Worm (Caenorhabditis elegans) whole organism, L4/young adult: Measurements from ENCODE around the gene dhhc-8.

ENCODE experiments used
- W03F9.2 ChIP-seq: fragments of 150-350 bp; optimal IDR thresholded peaks from 2 replicates; lab custom pipeline; 2014; ENCODE audit warnings: missing biosample characterization, missing genetic modification characterization
- dao-5 ChIP-seq: sonication (generic microtip); optimal IDR thresholded peaks from 2 replicates; lab custom pipeline; 2016; ENCODE audit warnings: missing genotype, missing genetic modification characterization, moderate library complexity, missing compliant biosample characterization
- him-1 ChIP-seq: sonication (generic microtip); optimal IDR thresholded peaks from 2 replicates; lab custom pipeline; 2016; ENCODE audit warnings: missing genotype, missing genetic modification reagents, missing genetic modification characterization, missing compliant biosample characterization

Gene dhhc-8

DNA sequence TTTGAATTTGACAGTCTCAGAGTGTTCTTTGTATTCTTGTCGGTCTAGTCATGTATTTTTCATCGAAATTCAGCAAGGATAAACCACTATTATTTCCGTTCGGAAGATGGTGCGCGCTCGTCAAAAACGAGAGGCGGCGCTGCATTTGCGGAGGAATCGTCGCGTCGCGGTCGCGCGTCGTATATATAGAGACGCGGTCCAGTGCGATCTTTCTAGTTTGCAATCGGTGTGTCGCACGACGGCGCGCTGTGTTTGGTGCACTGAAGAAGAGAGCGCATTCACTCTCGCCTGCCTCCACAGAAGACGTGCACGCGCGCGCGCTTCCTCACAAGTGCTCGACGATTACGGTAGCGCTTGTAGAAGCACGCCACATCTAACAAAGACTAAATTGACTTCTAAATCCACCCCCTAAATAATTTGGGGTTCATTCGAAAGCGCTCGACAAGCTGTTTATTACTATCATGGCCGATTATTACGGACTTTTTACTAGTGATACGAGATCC, 36.8 kb upstream of the dhhc-8 start, which contains the start of gene Y39E4B.6:
Y39E4B.6 (plus strand) TSS at position 209 of the 503 bp plus-strand sequence.
- TF ChIP-seq him-1 (tag; lab: Kevin White, UChicago), result peak; percentile 98
- TF ChIP-seq dao-5 (tag; lab: Kevin White, UChicago), result no peak
- peak; percentile 47 for TF ChIP-seq W03F9.2 (tag; lab: Kevin White, UChicago)

- TF ChIP-seq dao-5 (tag; lab: Kevin White, UChicago) (no peak), him-1 (tag; lab: Kevin White, UChicago) (peak; percentile 9), W03F9.2 (tag; lab: Kevin White, UChicago) (no peak)
These were observed 35.8 kb upstream of the dhhc-8 start for ce11 chrIII:13071432-13072259.

DNA sequence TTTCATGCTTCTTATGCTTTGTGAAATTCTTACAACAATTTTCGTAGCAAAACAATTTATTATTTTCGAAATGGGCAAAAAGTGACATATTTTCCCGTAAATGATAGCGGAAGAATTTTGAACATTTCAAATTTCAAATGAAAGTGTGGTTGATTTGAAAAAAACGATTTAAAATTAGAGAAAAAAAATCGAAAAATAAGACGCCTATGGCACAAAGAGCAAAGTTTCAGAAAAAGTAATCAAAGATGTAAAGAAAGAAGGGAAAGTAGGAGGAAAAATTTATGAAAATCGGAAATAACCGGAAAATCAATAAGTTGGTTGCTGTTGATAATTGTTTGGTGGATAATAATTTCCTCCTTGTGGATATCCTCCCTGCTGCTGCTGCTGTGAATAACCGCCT, 20.0 kb upstream of the dhhc-8 start:
- TF ChIP-seq W03F9.2 (tag; lab: Kevin White, UChicago), result no peak
- TF ChIP-seq dao-5 (tag; lab: Kevin White, UChicago), result no peak
- TF ChIP-seq him-1 (tag; lab: Kevin White, UChicago), result no peak

DNA sequence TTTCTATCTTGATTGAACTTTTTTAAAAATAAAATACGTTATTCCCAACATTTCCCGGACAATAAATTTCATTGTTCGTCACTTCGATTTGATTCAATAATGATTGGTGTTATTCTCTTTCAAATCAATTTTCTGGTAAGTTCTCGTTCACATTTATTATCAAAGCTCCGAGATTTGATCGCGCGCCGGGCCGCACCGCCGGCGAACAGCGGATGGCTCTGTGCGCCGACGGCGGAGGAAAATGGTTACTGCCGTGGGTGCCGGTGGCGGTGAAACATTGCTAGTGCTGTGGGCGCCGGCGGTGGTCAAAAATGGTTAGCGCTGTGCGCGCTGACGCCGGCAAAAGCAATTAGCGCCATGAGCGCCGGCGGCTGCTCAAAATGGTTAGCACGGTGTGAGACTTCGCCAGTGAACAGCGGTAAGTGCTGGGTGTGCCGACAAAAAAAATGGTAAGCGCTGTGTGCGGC, 16.3 kb upstream of the dhhc-8 start, which contains the start of gene Y39E4B.13:
Y39E4B.13 (plus strand) TSS at position 51 of the 467 bp plus-strand sequence.
- no peak for TF ChIP-seq him-1 (tag; lab: Kevin White, UChicago)
- no peak for TF ChIP-seq dao-5 (tag; lab: Kevin White, UChicago)
- TF ChIP-seq W03F9.2 (tag; lab: Kevin White, UChicago), result no peak

ce11 chrIII:13092352-13092751, 15.1 kb upstream of the dhhc-8 start:
- TF ChIP-seq W03F9.2 (tag; lab: Kevin White, UChicago) (no peak), him-1 (tag; lab: Kevin White, UChicago) (no peak), dao-5 (tag; lab: Kevin White, UChicago) (no peak)

DNA sequence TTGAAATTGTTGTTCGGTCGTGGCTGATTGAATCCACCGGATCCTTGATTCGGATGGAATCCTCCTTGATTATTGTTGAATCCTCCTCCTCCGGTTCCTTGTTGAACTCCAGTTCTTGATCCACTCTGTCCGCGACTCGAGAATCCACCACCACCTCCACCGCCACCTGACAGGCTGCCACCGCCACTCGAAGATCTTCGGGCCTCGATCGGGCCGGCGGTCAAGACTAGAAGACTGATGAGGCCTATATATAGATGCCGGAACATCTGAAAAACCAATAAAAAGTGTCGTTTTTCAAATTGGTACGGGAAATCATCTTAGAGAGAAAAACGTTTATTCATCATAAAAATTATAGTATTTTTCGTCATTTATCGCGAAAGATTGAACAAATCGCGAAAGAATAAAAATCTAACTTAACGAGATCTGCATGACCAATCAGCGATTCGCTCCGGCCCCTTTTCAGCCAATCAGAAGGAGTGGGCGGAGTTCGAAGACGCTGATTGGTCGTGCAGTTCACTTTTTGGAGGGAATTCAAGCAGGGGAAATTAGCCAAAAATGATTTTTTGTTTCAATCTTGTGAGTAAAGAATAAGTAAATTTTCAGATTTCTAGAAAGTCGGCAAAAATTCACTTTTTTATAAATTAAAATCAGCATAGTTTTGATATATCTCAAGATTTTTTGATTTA, 8.1 kb upstream of the dhhc-8 start, which contains the start of gene pqn-83:
pqn-83 (minus strand) TSS at position 272 of the 686 bp plus-strand sequence.
- TF ChIP-seq him-1 (tag; lab: Kevin White, UChicago) (no peak), W03F9.2 (tag; lab: Kevin White, UChicago) (no peak), dao-5 (tag; lab: Kevin White, UChicago) (no peak)

ce11 chrIII:13101070-13101469, 6.3 kb upstream of the dhhc-8 start:
- no peak for TF ChIP-seq dao-5 (tag; lab: Kevin White, UChicago)
- no peak for TF ChIP-seq him-1 (tag; lab: Kevin White, UChicago)
- TF ChIP-seq W03F9.2 (tag; lab: Kevin White, UChicago), result no peak

ce11 chrIII:13103980-13104379, 3.4 kb upstream of the dhhc-8 start:
- TF ChIP-seq dao-5 (tag; lab: Kevin White, UChicago), result no peak
- no peak for TF ChIP-seq W03F9.2 (tag; lab: Kevin White, UChicago)
- TF ChIP-seq him-1 (tag; lab: Kevin White, UChicago), result no peak

DNA sequence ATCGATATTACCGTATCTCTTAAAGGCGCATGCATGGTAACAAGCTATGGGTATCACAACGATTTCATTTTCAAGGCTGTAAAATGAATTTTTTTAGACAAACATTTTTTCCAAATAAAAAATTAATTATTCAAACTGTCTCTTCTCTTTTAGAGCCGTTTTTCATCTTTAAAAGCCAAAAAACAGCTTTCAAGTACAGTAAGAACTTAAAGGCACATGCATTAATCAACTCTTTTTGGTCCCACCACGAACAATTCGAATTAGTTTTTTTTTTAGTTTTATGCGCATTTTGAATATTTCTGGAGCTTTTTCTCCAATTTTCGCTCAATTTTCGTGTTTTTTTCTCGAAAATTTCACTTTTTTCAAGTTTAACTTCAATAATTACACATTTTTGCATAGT, 3.0 kb upstream of the dhhc-8 start:
- no peak for TF ChIP-seq him-1 (tag; lab: Kevin White, UChicago)
- peak; percentile 17 for TF ChIP-seq W03F9.2 (tag; lab: Kevin White, UChicago)

ce11 chrIII:13105497-13105896, 1.9 kb upstream of the dhhc-8 start:
- no peak for TF ChIP-seq W03F9.2 (tag; lab: Kevin White, UChicago)
- no peak for TF ChIP-seq him-1 (tag; lab: Kevin White, UChicago)

- TF ChIP-seq him-1 (tag; lab: Kevin White, UChicago) (no peak), dao-5 (tag; lab: Kevin White, UChicago) (no peak)
These were observed 1.5 kb upstream of the dhhc-8 start for ce11 chrIII:13105911-13106310.

DNA sequence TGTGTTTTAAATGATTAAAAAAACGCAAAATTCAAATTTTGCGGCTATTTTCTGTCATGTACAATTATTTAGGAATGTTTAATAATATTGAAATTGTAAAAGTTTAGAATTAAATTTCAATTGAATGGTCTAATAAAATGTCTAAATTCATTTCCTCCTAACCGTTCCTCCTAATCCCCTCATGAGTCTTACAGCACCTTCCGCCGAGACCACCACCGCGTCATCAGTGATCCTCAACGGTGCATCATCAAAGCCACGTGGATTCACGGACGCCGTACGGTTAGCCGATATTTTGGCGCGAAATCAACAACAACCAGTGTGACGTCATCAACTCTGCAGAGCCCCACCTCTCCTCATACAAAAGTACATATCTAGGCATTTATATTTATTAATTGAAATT, 11.1 kb downstream of the dhhc-8 start:
- no peak for TF ChIP-seq dao-5 (tag; lab: Kevin White, UChicago)
- no peak for TF ChIP-seq W03F9.2 (tag; lab: Kevin White, UChicago)
- TF ChIP-seq him-1 (tag; lab: Kevin White, UChicago), result no peak

ce11 chrIII:13119520-13119919, 12.1 kb downstream of the dhhc-8 start, which contains the start of gene zig-8:
zig-8 (plus strand) TSS chrIII:13119820.
- TF ChIP-seq W03F9.2 (tag; lab: Kevin White, UChicago), result no peak
- no peak for TF ChIP-seq him-1 (tag; lab: Kevin White, UChicago)
- TF ChIP-seq dao-5 (tag; lab: Kevin White, UChicago), result no peak
